Fruit fly (Drosophila melanogaster) whole organism, embryonic: ENCODE results near the gene ng4.

Source experiments
- Aef1 ChIP-seq: fragments of 200-800 bp; sonication (Bioruptor generic); IDR thresholded peaks from 3 replicates; pipeline ENCODE4 v1.3.6; 2022; ENCODE audit warnings: missing biosample characterization, missing genetic modification characterization
- Antp ChIP-seq: fragments of 200-800 bp; sonication (Bioruptor generic); optimal IDR thresholded peaks from 3 replicates; lab custom pipeline; 2016; ENCODE audit warnings: missing biosample characterization, missing genetic modification characterization
- Atf-2 ChIP-seq: fragments of 200-800 bp; sonication (Bioruptor generic); optimal IDR thresholded peaks from 2 replicates; lab custom pipeline; 2016; ENCODE audit warnings: missing biosample characterization, missing genetic modification characterization
- B-H2 ChIP-seq: fragments of 200-800 bp; sonication (Bioruptor generic); optimal IDR thresholded peaks from 2 replicates; lab custom pipeline; 2018; ENCODE audit warnings: missing biosample characterization, mild to moderate bottlenecking, missing genetic modification characterization
- Bgb ChIP-seq: fragments of 200-800 bp; sonication (Bioruptor generic); IDR thresholded peaks from 2 replicates; pipeline ENCODE4 v1.3.6; 2022; ENCODE audit warnings: missing biosample characterization, missing genetic modification characterization; ENCODE audit not compliant: partially characterized antibody
- CG10565 ChIP-seq: fragments of 200-800 bp; sonication (Bioruptor generic); optimal IDR thresholded peaks from 3 replicates; lab custom pipeline; 2016; ENCODE audit warnings: missing biosample characterization, mild to moderate bottlenecking, missing genetic modification characterization
- CG11093 ChIP-seq: fragments of 200-800 bp; sonication (Bioruptor generic); IDR thresholded peaks from 3 replicates; pipeline ENCODE4 v1.3.6; 2022; ENCODE audit warnings: missing biosample characterization, missing genetic modification characterization
- CG11398 ChIP-seq: fragments of 200-800 bp; sonication (Bioruptor generic); optimal IDR thresholded peaks from 2 replicates; lab custom pipeline; 2016; ENCODE audit warnings: missing biosample characterization, missing genetic modification characterization
- CG12104 ChIP-seq: fragments of 200-800 bp; sonication (Bioruptor generic); optimal IDR thresholded peaks from 3 replicates; lab custom pipeline; 2016; ENCODE audit warnings: missing biosample characterization, missing genetic modification characterization
- CG12744 ChIP-seq: fragments of 200-800 bp; sonication (Bioruptor generic); optimal IDR thresholded peaks from 2 replicates; lab custom pipeline; 2016; ENCODE audit warnings: missing biosample characterization, missing genetic modification characterization
- CG12769 ChIP-seq: fragments of 200-800 bp; sonication (Bioruptor generic); optimal IDR thresholded peaks from 2 replicates; lab custom pipeline; 2019; ENCODE audit warnings: missing biosample characterization, mild to moderate bottlenecking, missing genetic modification characterization, moderate library complexity
- CG13894 ChIP-seq: fragments of 200-800 bp; sonication (Bioruptor generic); optimal IDR thresholded peaks from 3 replicates; lab custom pipeline; 2018; ENCODE audit warnings: missing biosample characterization, mild to moderate bottlenecking, missing genetic modification characterization, moderate library complexity
- CG14710 ChIP-seq: fragments of 200-800 bp; sonication (Bioruptor generic); optimal IDR thresholded peaks from 3 replicates; lab custom pipeline; 2019; ENCODE audit warnings: missing biosample characterization, mild to moderate bottlenecking, missing genetic modification characterization, moderate library complexity
- CG15514 ChIP-seq: fragments of 200-800 bp; sonication (Bioruptor generic); optimal IDR thresholded peaks from 3 replicates; lab custom pipeline; 2017; ENCODE audit warnings: missing biosample characterization, missing genetic modification characterization, mild to moderate bottlenecking, moderate library complexity, missing genetic modification reagents
- CG18011 ChIP-seq: fragments of 200-800 bp; sonication (Bioruptor generic); optimal IDR thresholded peaks from 2 replicates; lab custom pipeline; 2017; ENCODE audit warnings: missing biosample characterization, missing genetic modification characterization, mild to moderate bottlenecking, moderate library complexity, missing genotype
- CG4404 ChIP-seq: fragments of 200-800 bp; sonication (Bioruptor generic); IDR thresholded peaks from 2 replicates; pipeline ENCODE4 v1.3.6; 2022; ENCODE audit warnings: missing biosample characterization, missing genetic modification characterization
- CG4854 ChIP-seq: fragments of 200-800 bp; sonication (Bioruptor generic); optimal IDR thresholded peaks from 2 replicates; lab custom pipeline; 2016; ENCODE audit warnings: missing biosample characterization, missing genetic modification characterization, inconsistent platforms
- CG6175 ChIP-seq: fragments of 200-800 bp; sonication (Bioruptor generic); IDR thresholded peaks from 3 replicates; pipeline ENCODE4 v1.3.6; 2022; ENCODE audit warnings: missing biosample characterization, missing genetic modification characterization
- CG6689 ChIP-seq: fragments of 200-800 bp; sonication (Bioruptor generic); IDR thresholded peaks from 2 replicates; pipeline ENCODE4 v1.3.6; 2022; ENCODE audit warnings: missing biosample characterization, missing genetic modification characterization
- CG7786 ChIP-seq: fragments of 200-800 bp; sonication (Bioruptor generic); optimal IDR thresholded peaks from 2 replicates; lab custom pipeline; 2016; ENCODE audit warnings: missing biosample characterization, missing genetic modification characterization
- CG7839 ChIP-seq: fragments of 200-800 bp; sonication (Bioruptor generic); optimal IDR thresholded peaks from 3 replicates; lab custom pipeline; 2018; ENCODE audit warnings: missing biosample characterization, mild to moderate bottlenecking, missing genetic modification characterization, moderate library complexity
- CG8359 ChIP-seq: fragments of 200-800 bp; sonication (Bioruptor generic); optimal IDR thresholded peaks from 2 replicates; lab custom pipeline; 2017; ENCODE audit warnings: missing biosample characterization, mild to moderate bottlenecking, missing genetic modification characterization, borderline replicate concordance
- CG8388 ChIP-seq: fragments of 200-800 bp; sonication (Bioruptor generic); optimal IDR thresholded peaks from 2 replicates; lab custom pipeline; 2019; ENCODE audit warnings: missing biosample characterization, mild to moderate bottlenecking, missing genetic modification characterization, moderate library complexity
- CG9437 ChIP-seq: fragments of 200-800 bp; sonication (Bioruptor generic); optimal IDR thresholded peaks from 2 replicates; lab custom pipeline; 2018; ENCODE audit warnings: missing biosample characterization, mild to moderate bottlenecking, missing genetic modification characterization
- CG9817 ChIP-seq: fragments of 200-800 bp; sonication (Bioruptor generic); optimal IDR thresholded peaks from 2 replicates; lab custom pipeline; 2018; ENCODE audit warnings: missing biosample characterization, mild to moderate bottlenecking, missing genetic modification characterization, moderate library complexity
- CG9932 ChIP-seq: fragments of 200-800 bp; sonication (Bioruptor generic); IDR thresholded peaks from 2 replicates; pipeline ENCODE4 v1.3.6; 2022; ENCODE audit warnings: missing biosample characterization, missing genetic modification characterization
- Chrac-16 ChIP-seq: fragments of 200-800 bp; sonication (Bioruptor generic); optimal IDR thresholded peaks from 3 replicates; lab custom pipeline; 2016; ENCODE audit warnings: missing biosample characterization, missing genetic modification characterization
- D19B ChIP-seq: fragments of 200-800 bp; sonication (Bioruptor generic); optimal IDR thresholded peaks from 2 replicates; lab custom pipeline; 2017; ENCODE audit warnings: missing biosample characterization, mild to moderate bottlenecking, missing genetic modification characterization
- HHEX ChIP-seq: fragments of 200-800 bp; sonication (Bioruptor generic); optimal IDR thresholded peaks from 3 replicates; lab custom pipeline; 2017; ENCODE audit warnings: missing biosample characterization, mild to moderate bottlenecking, missing genetic modification characterization, missing genetic modification reagents
- HLH3B ChIP-seq: fragments of 200-800 bp; sonication (Bioruptor generic); IDR thresholded peaks from 2 replicates; pipeline ENCODE4 v1.3.6; 2022; ENCODE audit warnings: missing biosample characterization, missing genetic modification characterization
- Meics ChIP-seq: fragments of 200-800 bp; sonication (Bioruptor generic); optimal IDR thresholded peaks from 2 replicates; lab custom pipeline; 2017; ENCODE audit warnings: missing biosample characterization, mild to moderate bottlenecking, missing genetic modification characterization
- Neu2 ChIP-seq: fragments of 200-800 bp; sonication (Bioruptor generic); optimal IDR thresholded peaks from 3 replicates; lab custom pipeline; 2016; ENCODE audit warnings: missing biosample characterization, missing genetic modification characterization, borderline replicate concordance
- abd-A ChIP-seq: fragments of 200-800 bp; sonication (Bioruptor generic); optimal IDR thresholded peaks from 3 replicates; lab custom pipeline; 2019; ENCODE audit warnings: missing biosample characterization, mild to moderate bottlenecking, missing genetic modification characterization, moderate library complexity
- ac ChIP-seq: fragments of 200-800 bp; sonication (Bioruptor generic); optimal IDR thresholded peaks from 3 replicates; lab custom pipeline; 2017; ENCODE audit warnings: missing biosample characterization, mild to moderate bottlenecking, missing genetic modification characterization
- cwo ChIP-seq: fragments of 200-800 bp; sonication (Bioruptor generic); optimal IDR thresholded peaks from 3 replicates; lab custom pipeline; 2017; ENCODE audit warnings: missing biosample characterization, missing genetic modification characterization, mild to moderate bottlenecking, moderate library complexity, missing genetic modification reagents
- dati ChIP-seq: fragments of 200-800 bp; sonication (Bioruptor generic); IDR thresholded peaks from 2 replicates; pipeline ENCODE4 v1.3.6; 2022; ENCODE audit warnings: missing biosample characterization, missing genetic modification characterization
- eyg ChIP-seq: fragments of 200-800 bp; sonication (Bioruptor generic); optimal IDR thresholded peaks from 3 replicates; lab custom pipeline; 2016; ENCODE audit warnings: missing biosample characterization, missing genetic modification characterization
- fru ChIP-seq: fragments of >200 bp; optimal IDR thresholded peaks from 2 replicates; lab custom pipeline; 2017
- lilli ChIP-seq: fragments of 200-800 bp; sonication (Bioruptor generic); optimal IDR thresholded peaks from 3 replicates; lab custom pipeline; 2016; ENCODE audit warnings: missing biosample characterization, missing genetic modification characterization
- lola ChIP-seq, 3 experiments: fragments of >200 bp in 2 of 3; fragments of 200-800 bp in 1 of 3; sonication (Bioruptor generic) in 1 of 3; optimal IDR thresholded peaks; 2 replicates each; lab custom pipeline; 2017 to 2019; ENCODE audit warnings: missing biosample characterization in 3 of 3, missing genetic modification characterization in 3 of 3, mild to moderate bottlenecking in 1 of 3, moderate library complexity in 1 of 3
- nerfin-1 ChIP-seq: fragments of 200-800 bp; sonication (Bioruptor generic); optimal IDR thresholded peaks from 3 replicates; lab custom pipeline; 2019; ENCODE audit warnings: missing biosample characterization, mild to moderate bottlenecking, missing genetic modification characterization, moderate library complexity
- onecut ChIP-seq: fragments of 200-800 bp; sonication (Bioruptor generic); IDR thresholded peaks from 2 replicates; pipeline ENCODE4 v1.3.6; 2022; ENCODE audit warnings: missing biosample characterization, missing genetic modification characterization
- ranshi ChIP-seq: fragments of 200-800 bp; sonication (Bioruptor generic); IDR thresholded peaks from 2 replicates; pipeline ENCODE4 v1.3.6; 2022; ENCODE audit warnings: missing biosample characterization, missing genetic modification characterization
- row ChIP-seq: fragments of 200-800 bp; sonication (Bioruptor generic); IDR thresholded peaks from 3 replicates; pipeline ENCODE4 v1.3.6; 2022; ENCODE audit warnings: missing biosample characterization, missing genetic modification characterization
- sc ChIP-seq, 3 experiments: fragments of >200 bp in 2 of 3; fragments of 200-800 bp in 1 of 3; sonication (Bioruptor generic) in 1 of 3; optimal IDR thresholded peaks; 2 replicates in 2 of 3; 3 replicates in 1 of 3; lab custom pipeline; 2017; ENCODE audit warnings: mild to moderate bottlenecking in 1 of 3, missing biosample characterization in 1 of 3, missing genetic modification characterization in 1 of 3, missing genetic modification reagents in 1 of 3
- slp2 ChIP-seq: fragments of 200-800 bp; sonication (Bioruptor generic); optimal IDR thresholded peaks from 2 replicates; lab custom pipeline; 2016; ENCODE audit warnings: missing biosample characterization, missing genetic modification characterization
- ssp ChIP-seq: fragments of 200-800 bp; sonication (Bioruptor generic); IDR thresholded peaks from 2 replicates; pipeline ENCODE4 v1.3.6; 2022; ENCODE audit warnings: missing biosample characterization, missing genetic modification characterization
- tgo ChIP-seq: fragments of 200-800 bp; sonication (Bioruptor generic); IDR thresholded peaks from 3 replicates; pipeline ENCODE4 v1.3.6; 2022; ENCODE audit warnings: missing biosample characterization, missing genetic modification characterization
- toy ChIP-seq: fragments of 200-800 bp; sonication (Bioruptor generic); IDR thresholded peaks from 2 replicates; pipeline ENCODE4 v1.3.6; 2022; ENCODE audit warnings: missing biosample characterization, missing genetic modification characterization
- zf30C ChIP-seq: fragments of 200-800 bp; sonication (Bioruptor generic); optimal IDR thresholded peaks from 3 replicates; lab custom pipeline; 2018; ENCODE audit warnings: missing biosample characterization, mild to moderate bottlenecking, missing genetic modification characterization

The ng4 gene

dm6 chrX:3273557-3273956, 29.5 kb upstream of the ng4 start (continued):
- TF ChIP-seq dati (GFP tag; lab: Robert Waterston, UW) (no peak), CG14710 (no peak), CG4404 (GFP tag; lab: Robert Waterston, UW) (0 out of 2 replicates have a peak, but pooled peaks have one; percentile 14), onecut (GFP tag; lab: Robert Waterston, UW) (no peak), lola (GFP tag; optimal IDR thresholded peaks at IDR 0.05; lab: Kevin White, UChicago) (no peak), HLH3B (peak; percentile 46; the same call in 1 of the 2 replicates), B-H2 (GFP tag; lab: Kevin White, UChicago) (no peak), ac (GFP tag; lab: Kevin White, UChicago) (no peak), ssp (GFP tag; lab: Robert Waterston, UW) (0 out of 2 replicates have a peak, but pooled peaks have one; percentile 7), CG7839 (tag; lab: Kevin White, UChicago) (no peak), sc (optimal IDR thresholded peaks at IDR 0.05; lab: Kevin White, UChicago) (no peak), sc (GFP tag; optimal IDR thresholded peaks at IDR 0.05; lab: Kevin White, UChicago) (no peak), CG15514 (peak; percentile 15), zf30C (no peak), Bgb (GFP tag; lab: Robert Waterston, UW) (no peak), CG11398 (GFP tag; lab: Kevin White, UChicago) (no peak), CG18011 (GFP tag; lab: Kevin White, UChicago) (no peak), CG8388 (GFP tag; lab: Kevin White, UChicago) (no peak), CG13894 (tag; lab: Kevin White, UChicago) (peak; percentile 46), eyg (no peak), CG4854 (GFP tag; lab: Kevin White, UChicago) (no peak), HHEX (GFP tag; lab: Kevin White, UChicago) (no peak), CG9817 (tag; lab: Kevin White, UChicago) (peak; percentile 5), Meics (GFP tag; lab: Kevin White, UChicago) (peak; percentile 54), D19B (no peak), CG12744 (no peak), Antp (GFP tag; lab: Kevin White, UChicago) (no peak), Neu2 (no peak), CG8359 (GFP tag; lab: Kevin White, UChicago) (no peak), CG6689 (GFP tag; lab: Robert Waterston, UW) (no peak), toy (GFP tag; lab: Robert Waterston, UW) (no peak), Aef1 (GFP tag; lab: Robert Waterston, UW) (0 out of 3 replicates have a peak, but pooled peaks have one; percentile 19), slp2 (GFP tag; lab: Kevin White, UChicago) (no peak), lilli (GFP tag; lab: Kevin White, UChicago) (peak; percentile 30), CG7786 (GFP tag; lab: Kevin White, UChicago) (no peak), CG9932 (GFP tag; lab: Robert Waterston, UW) (0 out of 2 replicates have a peak, but pooled peaks have one; percentile 45), CG11093 (no peak), ranshi (GFP tag; lab: Robert Waterston, UW) (no peak), cwo (GFP tag; lab: Kevin White, UChicago) (peak; percentile 45), fru (no peak), tgo (GFP tag; lab: Robert Waterston, UW) (peak; percentile 38; the same call in 2 of the 3 replicates), CG10565 (GFP tag; lab: Kevin White, UChicago) (no peak), CG12104 (GFP tag; lab: Kevin White, UChicago) (no peak), row (peak; percentile 72), abd-A (tag; lab: Kevin White, UChicago) (no peak), nerfin-1 (tag; lab: Kevin White, UChicago) (no peak), CG6175 (no peak), CG12769 (tag; lab: Kevin White, UChicago) (no peak), CG9437 (GFP tag; lab: Kevin White, UChicago) (no peak), Atf-2 (GFP tag; lab: Kevin White, UChicago) (no peak), Chrac-16 (GFP tag; lab: Kevin White, UChicago) (no peak)
